Fruit fly (Drosophila melanogaster): ENCODE results near the gene CG2113.

The CG2113 gene

dm6 chr3L:3045256-3045743 is 50.3 kb downstream of the CG2113 start (continued):
- TF ChIP-seq CG14710 (tag; optimal IDR thresholded peaks at IDR 0.05) (peak; percentile 25), CG9727 (GFP tag; optimal IDR thresholded peaks at IDR 0.05) (peak; percentile 43), sens-2 (GFP tag; IDR thresholded peaks at IDR 0.05) (no peak), CHES-1-like (GFP tag; optimal IDR thresholded peaks at IDR 0.05) (no peak), vnd (GFP tag; IDR thresholded peaks at IDR 0.05; ENCODE audit: partially characterized antibody) (no peak)

All from whole organism, embryonic.